Worm (Caenorhabditis elegans): ENCODE results near the gene srbc-70.

Gene srbc-70

ce11 chrIV:4236025-4236407, 8.2 kb upstream of the srbc-70 start (continued):
- no peak for TF ChIP-seq C06A6.2 (GFP tag; conservative IDR thresholded peaks at IDR 0.05)
- no peak for TF ChIP-seq mel-28 (tag; optimal IDR thresholded peaks at IDR 0.05; ENCODE audit: borderline replicate concordance)
- TF ChIP-seq gei-17 (GFP tag; optimal IDR thresholded peaks at IDR 0.05), result no peak
- no peak for TF ChIP-seq pbrm-1 (GFP tag; IDR thresholded peaks at IDR 0.05)
- no peak for TF ChIP-seq rpc-1 (optimal IDR thresholded peaks at IDR 0.05)
- no peak for TF ChIP-seq rpc-1 (tag; optimal IDR thresholded peaks at IDR 0.05)
- no peak for TF ChIP-seq ceh-79 (tag; optimal IDR thresholded peaks at IDR 0.05)
- 0 out of 2 replicates have a peak, but pooled peaks have one; percentile 37 for TF ChIP-seq dox-1 (GFP tag; IDR thresholded peaks at IDR 0.05)
- TF ChIP-seq lin-40 (tag; optimal IDR thresholded peaks at IDR 0.05), result no peak
- no peak for TF ChIP-seq lsy-27 (tag; optimal IDR thresholded peaks at IDR 0.05; ENCODE audit: borderline replicate concordance, insufficient read depth)
- TF ChIP-seq hmg-1.2 (GFP tag; IDR thresholded peaks at IDR 0.05), result no peak
- TF ChIP-seq nhr-90 (tag; optimal IDR thresholded peaks at IDR 0.05), result no peak
- no peak for TF ChIP-seq cebp-1 (GFP tag; IDR thresholded peaks at IDR 0.05)
- TF ChIP-seq cebp-1 (tag; optimal IDR thresholded peaks at IDR 0.05), result no peak
- TF ChIP-seq attf-6 (GFP tag; IDR thresholded peaks at IDR 0.05), result no peak
- no peak for TF ChIP-seq ztf-3 (GFP tag; optimal IDR thresholded peaks at IDR 0.05)

- 0 out of 2 replicates have a peak, but pooled peaks have one; percentile 18 for TF ChIP-seq lin-26 (GFP tag; IDR thresholded peaks at IDR 0.05)
- no peak for TF ChIP-seq Y53G8AR.9 (GFP tag; conservative IDR thresholded peaks at IDR 0.05)
These were observed 7.7 kb upstream of the srbc-70 start, which contains the start of the genes zipt-2.2 and dpy-13 for ce11 chrIV:4235315-4236024. zipt-2.2 (minus strand) TSS chrIV:4235365. dpy-13 (plus strand) TSS chrIV:4235614.

ce11 chrIV:4225851-4226250, 2.0 kb downstream of the srbc-70 start, which contains the start of gene srbc-71:
srbc-71 (minus strand) TSS chrIV:4225951.
- TF ChIP-seq him-1 (tag; optimal IDR thresholded peaks at IDR 0.05) (no peak), T26A5.8 (tag; optimal IDR thresholded peaks at IDR 0.05) (no peak), egl-18 (GFP tag; IDR thresholded peaks at IDR 0.05) (no peak), lsl-1 (GFP tag; optimal IDR thresholded peaks at IDR 0.05) (no peak), C17E4.6 (GFP tag; IDR thresholded peaks at IDR 0.05) (no peak)

ce11 chrIV:4219983-4220382, 7.8 kb downstream of the srbc-70 start, which contains the start of gene F30B5.11:
F30B5.11 (minus strand) TSS chrIV:4220083.
- TF ChIP-seq F52B5.7 (tag; optimal IDR thresholded peaks at IDR 0.05) (no peak), tlf-1 (GFP tag; optimal IDR thresholded peaks at IDR 0.05) (no peak), madf-6 (GFP tag; IDR thresholded peaks at IDR 0.05) (no peak), mes-4 (tag; optimal IDR thresholded peaks at IDR 0.05) (no peak), hsf-1 (GFP tag; IDR thresholded peaks at IDR 0.05) (no peak), snpc-1.3 (tag; optimal IDR thresholded peaks at IDR 0.05; ENCODE audit: insufficient read depth) (no peak), F57A8.1 (GFP tag; optimal IDR thresholded peaks at IDR 0.05) (no peak), hmg-1.2 (GFP tag; IDR thresholded peaks at IDR 0.05) (no peak), ztf-18 (tag; optimal IDR thresholded peaks at IDR 0.05) (no peak), lag-1 (GFP tag; IDR thresholded peaks at IDR 0.05) (no peak), ceh-27 (GFP tag; optimal IDR thresholded peaks at IDR 0.05) (no peak), ztf-25 (GFP tag; IDR thresholded peaks at IDR 0.05) (no peak), zim-3 (tag; optimal IDR thresholded peaks at IDR 0.05) (no peak), ZK185.1 (tag; optimal IDR thresholded peaks at IDR 0.05; ENCODE audit: poor library complexity, severe bottlenecking) (no peak), ztf-3 (GFP tag; optimal IDR thresholded peaks at IDR 0.05) (no peak), zfh-2 (GFP tag; conservative IDR thresholded peaks at IDR 0.05) (no peak), pbrm-1 (GFP tag; IDR thresholded peaks at IDR 0.05) (no peak)

Measured in whole organism, young adult.